Fruit fly (Drosophila melanogaster): ENCODE measurements around the gene fd96Cb.

The fd96Cb gene

DNA sequence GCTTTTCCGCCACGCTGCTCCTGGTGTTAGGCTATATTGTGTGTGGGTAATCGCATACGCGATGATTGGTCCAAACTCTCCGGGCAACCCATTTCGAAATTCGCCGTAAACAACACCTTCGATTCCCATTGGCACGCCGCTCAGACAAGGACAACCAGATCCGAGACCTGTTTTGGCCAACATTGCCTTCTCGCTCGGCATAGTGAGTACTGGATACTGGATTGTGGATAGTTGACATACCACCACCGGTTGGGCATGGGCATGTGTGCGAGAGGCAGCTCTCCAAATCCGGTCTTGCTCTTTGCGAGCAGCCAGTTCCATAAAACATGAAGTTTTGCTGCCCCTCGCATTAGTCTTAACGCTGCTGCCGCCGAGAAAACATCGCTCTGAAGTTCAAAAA is at the start of gene fd96Cb:
Gene fd96Cb (plus strand): TSS at position 374 of the 400 bp plus-strand sequence.
- TF ChIP-seq psq (optimal IDR thresholded peaks at IDR 0.05) (no peak), Sin3A (optimal IDR thresholded peaks at IDR 0.05) (no peak), Myc (optimal IDR thresholded peaks at IDR 0.05) (no peak), h (optimal IDR thresholded peaks at IDR 0.05) (no peak), ttk (optimal IDR thresholded peaks at IDR 0.05) (no peak), insv (optimal IDR thresholded peaks at IDR 0.05) (no peak)

DNA sequence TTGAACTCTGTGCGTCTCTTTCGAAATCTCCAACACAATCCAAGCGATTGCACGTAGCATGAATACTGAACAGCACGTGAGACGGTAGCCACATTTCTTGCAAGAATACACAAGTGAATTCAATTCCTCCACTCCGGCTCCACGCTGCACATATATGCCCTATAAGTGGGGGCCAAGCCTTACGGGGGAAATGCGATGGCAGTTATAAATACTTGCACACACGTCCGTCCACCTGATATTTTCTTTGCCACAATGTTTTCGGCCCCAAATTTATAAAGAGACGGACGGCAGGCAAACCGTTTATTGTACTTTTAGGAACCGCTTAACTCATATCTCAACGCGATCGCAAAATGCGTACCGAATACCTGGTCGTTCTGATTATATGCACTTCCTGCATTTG is 48.8 kb upstream of the fd96Cb start, which contains the start of gene CG11786:
Gene CG11786 (plus strand): TSS at position 301 of the 400 bp plus-strand sequence.
- no peak for TF ChIP-seq ttk (optimal IDR thresholded peaks at IDR 0.05)
- TF ChIP-seq insv (optimal IDR thresholded peaks at IDR 0.05), result no peak
- TF ChIP-seq h (optimal IDR thresholded peaks at IDR 0.05), result no peak
- TF ChIP-seq psq (optimal IDR thresholded peaks at IDR 0.05), result no peak
- no peak for TF ChIP-seq Sin3A (optimal IDR thresholded peaks at IDR 0.05)
- TF ChIP-seq Myc (optimal IDR thresholded peaks at IDR 0.05), result no peak

DNA sequence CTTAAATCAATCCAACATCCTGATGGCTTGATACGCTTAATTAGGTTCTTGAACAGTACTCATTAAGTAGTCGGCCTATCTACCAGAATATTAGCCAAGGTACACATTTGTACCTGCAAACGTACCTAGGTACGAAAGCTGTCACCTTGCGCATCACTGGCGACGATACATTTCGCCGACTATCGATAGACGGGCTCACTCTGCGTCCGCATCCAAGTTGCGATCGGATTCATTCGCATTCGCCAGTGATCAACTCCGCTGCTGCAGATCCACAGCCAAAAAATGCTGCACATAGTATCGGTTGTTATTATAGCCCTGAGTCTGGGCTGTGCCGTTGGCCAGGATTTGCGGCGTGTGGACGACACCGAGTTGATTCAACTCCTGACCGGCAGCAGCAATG is 47.3 kb upstream of the fd96Cb start, which contains the start of gene CG11790:
Gene CG11790 (plus strand): TSS at position 203 of the 400 bp plus-strand sequence.
- TF ChIP-seq Myc (optimal IDR thresholded peaks at IDR 0.05), result no peak
- no peak for TF ChIP-seq insv (optimal IDR thresholded peaks at IDR 0.05)
- TF ChIP-seq psq (optimal IDR thresholded peaks at IDR 0.05), result no peak
- TF ChIP-seq ttk (optimal IDR thresholded peaks at IDR 0.05), result no peak
- TF ChIP-seq Sin3A (optimal IDR thresholded peaks at IDR 0.05), result no peak
- TF ChIP-seq h (optimal IDR thresholded peaks at IDR 0.05), result no peak

DNA sequence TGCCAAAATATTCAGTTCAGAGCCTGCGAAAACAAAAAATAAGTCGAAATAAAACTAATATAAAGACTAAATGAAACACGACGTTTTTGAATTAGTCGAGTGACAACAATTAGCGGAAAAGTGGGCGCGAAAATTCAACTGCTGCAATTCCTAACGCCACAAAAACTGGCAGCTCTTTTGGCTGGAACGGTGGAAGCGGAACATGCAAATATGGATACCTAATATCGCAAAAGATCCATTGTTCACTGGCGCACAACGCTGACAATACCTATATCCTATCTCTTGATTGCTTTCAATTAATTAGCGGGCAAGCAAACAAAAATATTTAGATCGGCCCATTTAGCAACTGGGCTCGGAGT is 45.5 kb upstream of the fd96Cb start, which contains the start of gene CG11791:
Gene CG11791 (plus strand): TSS at position 234 of the 359 bp plus-strand sequence.
- TF ChIP-seq Myc (optimal IDR thresholded peaks at IDR 0.05) (no peak), ttk (optimal IDR thresholded peaks at IDR 0.05) (no peak), psq (optimal IDR thresholded peaks at IDR 0.05) (no peak), insv (optimal IDR thresholded peaks at IDR 0.05) (no peak), h (optimal IDR thresholded peaks at IDR 0.05) (no peak), Sin3A (optimal IDR thresholded peaks at IDR 0.05) (no peak)

DNA sequence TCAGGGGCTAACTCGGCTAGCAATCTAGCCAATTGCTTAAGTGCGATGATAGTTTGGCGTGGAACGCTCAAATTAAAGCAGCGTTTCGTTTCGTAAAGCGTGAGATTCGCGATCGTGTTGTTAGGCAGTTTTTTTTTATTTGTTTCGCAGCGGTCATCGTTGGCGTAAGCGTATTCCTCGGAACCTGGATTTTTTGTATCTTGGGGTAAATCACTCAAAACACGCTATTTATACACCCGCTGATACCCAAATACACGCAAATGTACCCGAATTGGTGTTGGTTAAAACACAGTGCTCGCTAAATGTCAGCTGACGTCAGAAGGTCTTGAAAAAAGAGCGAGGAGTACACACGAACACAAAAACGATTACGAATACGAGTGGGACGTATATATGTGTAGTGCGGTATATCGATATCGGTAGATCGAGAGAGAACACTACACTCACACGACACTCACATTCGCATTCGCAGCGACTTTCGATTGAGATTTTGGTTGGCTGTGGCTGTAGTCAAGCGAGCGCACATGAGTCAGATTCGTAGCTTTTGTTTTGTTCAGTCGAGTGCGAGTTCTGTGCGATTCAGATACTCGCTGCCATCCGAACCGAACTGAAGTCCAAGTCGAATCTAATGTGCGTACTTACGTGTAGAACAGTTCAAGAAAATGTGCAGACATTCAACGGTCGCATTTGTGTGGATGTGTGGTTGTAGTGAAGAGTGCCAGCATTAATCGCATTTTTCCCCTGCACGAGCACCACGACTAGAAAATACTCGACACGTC is 44.9 kb upstream of the fd96Cb start:
- TF ChIP-seq Myc (optimal IDR thresholded peaks at IDR 0.05) (no peak), Sin3A (optimal IDR thresholded peaks at IDR 0.05) (no peak), psq (optimal IDR thresholded peaks at IDR 0.05) (no peak), ttk (optimal IDR thresholded peaks at IDR 0.05) (no peak), h (optimal IDR thresholded peaks at IDR 0.05) (no peak), insv (optimal IDR thresholded peaks at IDR 0.05) (no peak)

DNA sequence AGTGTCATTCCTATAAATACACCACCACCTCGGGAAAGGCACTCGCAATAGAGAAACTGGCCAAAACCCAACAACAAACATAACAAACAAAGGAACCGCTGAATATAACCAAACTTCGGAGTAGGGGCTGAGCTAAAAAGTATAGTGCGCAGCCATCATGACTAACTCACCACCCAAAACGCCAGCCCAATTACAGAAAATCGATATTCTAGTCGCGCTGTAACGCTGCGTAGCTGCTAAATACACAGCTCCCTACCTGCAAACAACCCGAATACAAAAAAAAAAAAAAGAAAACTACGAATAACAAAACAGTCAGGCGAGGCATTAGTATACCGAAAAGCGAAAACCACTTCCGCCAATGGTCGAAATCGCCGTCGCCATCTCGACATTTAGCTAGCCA is 44.2 kb upstream of the fd96Cb start:
- no peak for TF ChIP-seq Myc (optimal IDR thresholded peaks at IDR 0.05)
- TF ChIP-seq ttk (optimal IDR thresholded peaks at IDR 0.05), result no peak
- no peak for TF ChIP-seq h (optimal IDR thresholded peaks at IDR 0.05)
- no peak for TF ChIP-seq Sin3A (optimal IDR thresholded peaks at IDR 0.05)
- TF ChIP-seq psq (optimal IDR thresholded peaks at IDR 0.05), result no peak

DNA sequence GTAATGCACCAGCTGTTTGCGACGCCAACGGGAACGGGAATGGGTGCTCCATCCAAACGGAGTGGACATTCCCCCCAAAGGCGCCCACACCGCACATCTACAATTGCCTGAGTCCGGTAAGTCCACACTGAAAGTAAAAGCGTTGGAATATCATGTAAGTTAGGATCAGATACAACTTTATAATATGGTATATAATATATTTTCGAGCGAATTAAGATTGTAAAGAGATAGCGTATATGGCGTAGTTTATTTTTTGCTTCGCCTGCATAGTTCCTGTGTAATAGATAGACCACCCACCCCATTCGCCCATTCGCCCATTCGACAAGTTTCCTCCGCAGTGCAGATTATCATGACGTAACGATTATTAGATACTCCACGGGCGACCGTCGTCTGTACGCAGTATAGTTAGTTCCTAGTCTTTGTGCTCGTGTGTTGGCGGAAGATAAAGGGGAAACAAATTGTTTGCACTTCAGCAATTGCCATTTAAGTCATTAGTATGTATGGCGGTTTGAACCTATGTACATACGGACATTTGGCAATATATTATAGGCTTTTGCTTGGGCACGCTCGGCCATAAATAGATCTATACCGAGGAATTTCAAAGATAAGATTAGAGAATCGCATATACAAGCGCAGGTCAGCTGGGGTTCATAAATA is 43.2 kb upstream of the fd96Cb start:
- no peak for TF ChIP-seq h (optimal IDR thresholded peaks at IDR 0.05)
- TF ChIP-seq insv (optimal IDR thresholded peaks at IDR 0.05), result no peak
- no peak for TF ChIP-seq Myc (optimal IDR thresholded peaks at IDR 0.05)
- TF ChIP-seq ttk (optimal IDR thresholded peaks at IDR 0.05), result no peak
- TF ChIP-seq psq (optimal IDR thresholded peaks at IDR 0.05), result no peak
- no peak for TF ChIP-seq Sin3A (optimal IDR thresholded peaks at IDR 0.05)

DNA sequence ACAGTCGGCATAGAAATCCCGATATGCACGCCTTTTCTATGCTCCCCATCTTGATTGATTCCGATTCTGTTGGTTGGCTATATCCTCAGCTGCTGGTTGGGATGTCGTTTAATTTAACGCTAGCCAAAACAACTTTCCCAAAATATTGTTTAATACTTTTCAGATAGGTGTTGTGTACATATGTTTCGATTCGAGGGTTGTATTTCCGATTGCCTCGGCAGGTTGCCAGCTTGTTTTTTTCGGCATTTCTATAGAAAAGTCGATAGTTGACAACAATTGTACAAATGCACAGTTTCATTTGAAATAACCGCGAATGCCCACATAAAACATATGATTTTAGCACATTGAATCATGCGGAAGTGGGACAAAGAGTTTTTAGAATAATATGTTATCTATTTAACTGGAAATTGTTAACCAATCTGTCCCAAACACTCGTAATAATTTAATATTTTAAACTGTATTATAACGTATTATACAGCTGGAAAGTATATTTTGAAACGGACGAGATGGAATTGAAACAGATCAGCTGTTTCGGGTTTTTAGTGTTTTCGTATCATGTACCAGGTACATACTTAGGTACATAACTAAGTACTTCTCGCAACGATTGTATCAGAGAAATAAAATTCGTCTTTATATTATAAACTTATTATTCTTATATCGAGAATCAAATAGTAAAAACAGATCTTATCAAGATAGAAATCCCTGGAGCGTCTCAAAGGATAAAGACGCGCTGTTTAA is 40.2 kb upstream of the fd96Cb start, which contains the start of gene CG31109:
Gene CG31109 (minus strand): TSS at position 203 of the 738 bp plus-strand sequence.
- TF ChIP-seq Sin3A (optimal IDR thresholded peaks at IDR 0.05) (no peak), h (optimal IDR thresholded peaks at IDR 0.05) (no peak), Myc (optimal IDR thresholded peaks at IDR 0.05) (no peak), insv (optimal IDR thresholded peaks at IDR 0.05) (no peak)

DNA sequence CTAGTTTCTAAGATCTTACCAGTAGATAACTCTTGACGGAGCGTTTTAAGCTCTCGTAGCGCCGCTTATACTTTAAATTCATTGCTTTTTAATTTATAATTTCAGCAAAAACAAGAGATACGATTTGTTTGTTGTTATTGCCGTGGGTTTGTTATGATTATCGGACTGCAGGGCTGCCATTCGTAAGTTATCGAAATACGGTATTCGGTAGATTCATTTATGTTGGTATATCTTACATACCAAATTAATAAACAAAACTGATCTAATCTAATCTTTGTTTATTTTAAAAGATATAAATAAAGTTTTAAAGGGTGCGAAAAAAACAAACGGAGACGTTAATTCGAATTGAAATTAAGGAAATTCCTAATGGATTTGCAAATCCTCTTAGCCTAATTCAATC is 38.8 kb upstream of the fd96Cb start, which contains the start of the genes CG31111 and stac:
Gene CG31111 (minus strand): TSS at position 162 of the 400 bp plus-strand sequence.
Gene stac (plus strand): TSS at position 271 of the 400 bp plus-strand sequence.
- TF ChIP-seq h (optimal IDR thresholded peaks at IDR 0.05), result no peak
- no peak for TF ChIP-seq Sin3A (optimal IDR thresholded peaks at IDR 0.05)

DNA sequence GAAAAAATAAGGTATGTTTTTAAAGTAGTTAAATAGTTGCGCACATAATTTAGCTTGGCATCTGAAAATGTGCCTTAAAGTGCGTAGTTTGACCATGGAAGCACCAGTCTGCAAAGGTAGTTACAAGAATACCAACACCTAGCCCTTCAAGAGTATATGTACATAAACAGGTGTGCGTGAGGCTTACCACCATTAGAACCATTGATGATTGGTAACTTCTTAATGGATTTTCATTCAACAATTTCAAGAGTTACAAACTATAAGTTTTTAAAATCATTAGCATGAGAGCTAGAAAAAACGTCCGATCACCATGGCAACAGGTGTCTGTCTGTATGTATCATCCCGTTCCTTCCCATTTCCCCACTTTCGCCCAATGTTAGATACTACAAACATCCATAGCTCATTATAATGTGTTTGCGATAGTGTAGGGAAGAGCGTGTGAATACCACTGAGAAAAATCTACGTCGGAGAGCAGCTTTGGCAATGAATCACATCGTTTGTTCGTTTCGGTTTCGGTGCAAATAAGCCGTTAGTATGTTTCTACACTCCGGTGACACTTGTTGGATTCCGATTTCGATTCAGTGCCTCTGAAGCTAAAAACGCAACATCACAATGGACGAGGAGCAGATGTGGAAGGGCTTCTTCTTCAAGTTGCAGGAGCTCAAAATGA is 38.2 kb upstream of the fd96Cb start:
- TF ChIP-seq psq (optimal IDR thresholded peaks at IDR 0.05) (no peak), insv (optimal IDR thresholded peaks at IDR 0.05) (no peak), Sin3A (optimal IDR thresholded peaks at IDR 0.05) (no peak), ttk (optimal IDR thresholded peaks at IDR 0.05) (no peak), Myc (optimal IDR thresholded peaks at IDR 0.05) (no peak), h (optimal IDR thresholded peaks at IDR 0.05) (no peak)

DNA sequence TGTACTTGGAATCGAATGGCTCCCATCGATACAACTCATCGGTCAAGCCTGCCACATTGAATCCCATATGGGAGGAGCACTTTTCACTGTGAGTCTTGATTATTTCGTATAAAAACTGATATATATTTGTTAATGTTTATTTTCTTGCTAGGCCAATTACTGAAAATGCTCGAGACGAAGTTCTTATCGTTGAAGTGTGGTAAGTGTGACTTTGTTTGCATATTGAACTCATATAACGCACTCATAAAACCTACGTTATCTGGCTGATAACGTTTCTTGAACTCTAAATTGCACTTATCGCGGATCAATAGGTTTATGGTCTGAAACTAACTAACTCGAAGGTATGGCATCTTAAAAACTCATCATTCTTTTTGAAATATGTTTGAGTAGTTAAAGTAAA is 34.4 kb upstream of the fd96Cb start:
- TF ChIP-seq ttk (optimal IDR thresholded peaks at IDR 0.05) (no peak), Myc (optimal IDR thresholded peaks at IDR 0.05) (no peak), insv (optimal IDR thresholded peaks at IDR 0.05) (no peak), Sin3A (optimal IDR thresholded peaks at IDR 0.05) (no peak), psq (optimal IDR thresholded peaks at IDR 0.05) (no peak), h (optimal IDR thresholded peaks at IDR 0.05) (no peak)

Data from Kc167 (cell line).